Worm (Caenorhabditis elegans): ENCODE results near the gene F14H12.8.

The F14H12.8 gene

DNA sequence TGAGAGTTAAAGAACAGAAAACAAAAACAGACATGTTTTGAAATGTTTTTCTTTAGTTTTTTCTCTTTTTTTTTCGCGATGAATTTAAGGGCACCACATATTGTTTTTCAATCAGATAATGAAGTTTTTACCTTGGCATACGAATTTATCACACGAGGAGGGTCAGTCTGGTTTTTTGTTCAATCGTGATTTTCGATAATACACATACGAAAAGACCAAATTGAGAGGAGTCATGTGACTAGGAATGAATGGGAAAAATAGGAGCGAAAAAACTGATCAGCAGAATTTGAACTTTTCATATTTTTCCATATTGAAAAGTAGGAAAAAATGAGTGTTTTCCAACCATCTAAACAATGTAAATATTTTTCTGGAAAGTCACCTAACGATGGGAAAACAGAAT is 21.7 kb upstream of the F14H12.8 start:
- TF ChIP-seq hpl-2 (GFP tag; optimal IDR thresholded peaks at IDR 0.05), result no peak
- TF ChIP-seq nhr-12 (tag; optimal IDR thresholded peaks at IDR 0.05), result no peak
- no peak for TF ChIP-seq ces-1 (GFP tag; optimal IDR thresholded peaks at IDR 0.05)
- no peak for TF ChIP-seq fkh-8 (tag; optimal IDR thresholded peaks at IDR 0.05)
- TF ChIP-seq grh-1 (GFP tag; IDR thresholded peaks at IDR 0.05), result no peak; the same call in 1 of the 2 replicates
- TF ChIP-seq nhr-237 (tag; optimal IDR thresholded peaks at IDR 0.05), result no peak
- TF ChIP-seq nhr-19 (GFP tag; conservative IDR thresholded peaks at IDR 0.05), result no peak
- no peak for TF ChIP-seq mab-9 (GFP tag; IDR thresholded peaks at IDR 0.05)
- TF ChIP-seq ets-5 (GFP tag; IDR thresholded peaks at IDR 0.05), result no peak
- TF ChIP-seq nhr-85 (tag), result peak; percentile 76
- TF ChIP-seq elt-3 (tag; optimal IDR thresholded peaks at IDR 0.05), result peak in 1 of 6 experiments; percentile 13
- peak; percentile 3 for TF ChIP-seq nhr-47 (tag; optimal IDR thresholded peaks at IDR 0.05)
- no peak for TF ChIP-seq aly-2 (tag; optimal IDR thresholded peaks at IDR 0.05)
- no peak for TF ChIP-seq unc-86 (tag; optimal IDR thresholded peaks at IDR 0.05)
- peak; percentile 1 for TF ChIP-seq C16A3.4 (tag; optimal IDR thresholded peaks at IDR 0.05)
- TF ChIP-seq hlh-4 (tag; optimal IDR thresholded peaks at IDR 0.05), result no peak
- TF ChIP-seq ztf-11 (tag; optimal IDR thresholded peaks at IDR 0.05), result no peak
- no peak for TF ChIP-seq lin-39 (tag; optimal IDR thresholded peaks at IDR 0.05)
- TF ChIP-seq snu-23 (GFP tag; optimal IDR thresholded peaks at IDR 0.05), result peak; percentile 54
- no peak for TF ChIP-seq efl-3 (GFP tag; optimal IDR thresholded peaks at IDR 0.05)
- TF ChIP-seq nhr-71 (tag; optimal IDR thresholded peaks at IDR 0.05), result peak; percentile 51
- no peak for TF ChIP-seq lin-15B (tag; optimal IDR thresholded peaks at IDR 0.05)
- TF ChIP-seq hlh-17 (GFP tag; optimal IDR thresholded peaks at IDR 0.05; ENCODE audit: borderline replicate concordance), result no peak
- TF ChIP-seq lsy-2 (tag; optimal IDR thresholded peaks at IDR 0.05), result no peak
- TF ChIP-seq vab-15 (tag; optimal IDR thresholded peaks at IDR 0.05), result no peak
- TF ChIP-seq mep-1 (tag; optimal IDR thresholded peaks at IDR 0.05), result peak; percentile 21
- TF ChIP-seq nhr-20 (tag; optimal IDR thresholded peaks at IDR 0.05), result peak; percentile 61
- peak; percentile 4 for TF ChIP-seq blmp-1 (tag; optimal IDR thresholded peaks at IDR 0.05)
- peak; percentile 59 for TF ChIP-seq lin-14 (GFP tag; optimal IDR thresholded peaks at IDR 0.05)
- TF ChIP-seq nhr-84 (tag; optimal IDR thresholded peaks at IDR 0.05), result no peak
- TF ChIP-seq ceh-88 (GFP tag; IDR thresholded peaks at IDR 0.05), result no peak
- peak in 1 of 2 experiments; percentile 51 for TF ChIP-seq lin-35 (GFP tag; optimal IDR thresholded peaks at IDR 0.05)
- TF ChIP-seq ztf-4 (tag; optimal IDR thresholded peaks at IDR 0.05), result no peak
- no peak for TF ChIP-seq pqm-1 (tag; optimal IDR thresholded peaks at IDR 0.05)
- TF ChIP-seq pag-3 (tag; optimal IDR thresholded peaks at IDR 0.05; ENCODE audit: borderline replicate concordance, insufficient read depth), result no peak
- peak; percentile 8 for TF ChIP-seq unc-130 (tag; optimal IDR thresholded peaks at IDR 0.05)
- TF ChIP-seq fos-1 (tag; optimal IDR thresholded peaks at IDR 0.05), result no peak

DNA sequence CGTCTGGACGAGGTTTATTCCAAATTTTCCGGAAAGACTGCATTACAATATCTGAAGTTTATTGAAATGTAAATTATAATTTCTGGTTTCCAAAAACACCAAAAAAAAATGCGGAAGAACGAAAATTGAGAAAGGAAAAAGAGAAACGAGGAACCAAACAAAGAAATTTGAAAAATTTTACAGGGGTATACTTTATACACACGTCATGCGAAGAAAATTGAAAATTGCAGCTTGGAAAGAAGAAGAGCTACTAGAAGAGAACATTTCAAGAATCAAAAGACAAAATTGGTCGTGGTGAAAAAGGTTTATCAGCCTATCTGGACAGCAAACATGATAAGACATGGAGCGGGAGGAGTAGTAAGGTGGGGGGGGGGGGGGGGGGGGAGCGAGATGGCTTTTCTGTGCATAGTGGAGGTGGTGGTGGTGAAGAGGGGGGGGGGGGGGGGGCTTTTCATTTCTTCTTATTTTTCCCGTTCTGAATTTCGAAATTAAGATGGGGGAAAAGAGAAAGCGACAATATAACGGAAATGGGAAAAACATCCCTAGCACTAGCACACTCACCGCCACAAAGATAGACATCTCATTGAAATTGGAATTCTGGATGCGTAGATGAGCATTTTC is 18.6 kb upstream of the F14H12.8 start, which contains the start of gene lst-2:
lst-2 (minus strand) TSS at position 51 of the 621 bp plus-strand sequence.
- TF ChIP-seq nhr-85 (tag), result peak; percentile 32
- no peak for TF ChIP-seq mab-9 (GFP tag; IDR thresholded peaks at IDR 0.05)
- TF ChIP-seq unc-30 (tag; optimal IDR thresholded peaks at IDR 0.05), result no peak
- peak; percentile 40 for TF ChIP-seq ceh-8 (GFP tag; optimal IDR thresholded peaks at IDR 0.05)
- no peak for TF ChIP-seq sptf-1 (tag; optimal IDR thresholded peaks at IDR 0.05)

- TF ChIP-seq nhr-12 (tag; optimal IDR thresholded peaks at IDR 0.05), result no peak
- no peak for TF ChIP-seq skn-1 (tag; optimal IDR thresholded peaks at IDR 0.05)
- TF ChIP-seq efl-1 (optimal IDR thresholded peaks at IDR 0.05), result no peak
- TF ChIP-seq efl-1 (GFP tag; optimal IDR thresholded peaks at IDR 0.05 in 1 of 2), result no peak
- no peak for TF ChIP-seq lir-3 (tag; optimal IDR thresholded peaks at IDR 0.05; ENCODE audit: poor library complexity)
- TF ChIP-seq xbp-1 (tag; optimal IDR thresholded peaks at IDR 0.05), result no peak
- TF ChIP-seq blmp-1 (tag; optimal IDR thresholded peaks at IDR 0.05), result no peak
- no peak for TF ChIP-seq unc-130 (tag; optimal IDR thresholded peaks at IDR 0.05)
- TF ChIP-seq nhr-90 (tag; optimal IDR thresholded peaks at IDR 0.05; ENCODE audit: poor library complexity), result no peak
- TF ChIP-seq rnt-1 (tag; optimal IDR thresholded peaks at IDR 0.05), result no peak
- TF ChIP-seq fkh-8 (tag; optimal IDR thresholded peaks at IDR 0.05), result no peak
- no peak for TF ChIP-seq lin-14 (GFP tag; optimal IDR thresholded peaks at IDR 0.05)
- no peak for TF ChIP-seq mep-1 (tag; optimal IDR thresholded peaks at IDR 0.05)
- no peak for TF ChIP-seq lin-39 (tag; optimal IDR thresholded peaks at IDR 0.05)
- TF ChIP-seq nhr-28 (tag; optimal IDR thresholded peaks at IDR 0.05), result no peak
- TF ChIP-seq nhr-237 (tag; optimal IDR thresholded peaks at IDR 0.05), result no peak
- no peak for TF ChIP-seq dpl-1 (GFP tag; optimal IDR thresholded peaks at IDR 0.05)
- TF ChIP-seq grh-1 (GFP tag; IDR thresholded peaks at IDR 0.05), result no peak
- TF ChIP-seq unc-86 (tag; optimal IDR thresholded peaks at IDR 0.05), result no peak
These were observed 12.9 kb upstream of the F14H12.8 start, which contains the start of gene R160.12 for ce11 chrX:4377689-4378088. Gene R160.12, minus strand, starts transcription at chrX:4377789.
